Fruit fly (Drosophila melanogaster) whole organism, embryonic: ENCODE measurements around the gene wls.
A peak's percentile ranks its signal among the peaks of the same experiment; 100 is the strongest.

Source experiments
- Aef1 ChIP-seq: fragments of 200-800 bp; sonication (Bioruptor generic); IDR thresholded peaks from 3 replicates; pipeline ENCODE4 v1.3.6; 2022; ENCODE audit warnings: missing biosample characterization, missing genetic modification characterization
- Asciz ChIP-seq: fragments of 200-800 bp; sonication (Bioruptor generic); optimal IDR thresholded peaks from 2 replicates; lab custom pipeline; 2017; ENCODE audit warnings: missing biosample characterization, mild to moderate bottlenecking, missing genetic modification characterization, missing genetic modification reagents
- CG15011 ChIP-seq: fragments of 200-800 bp; sonication (Bioruptor generic); optimal IDR thresholded peaks from 3 replicates; lab custom pipeline; 2018; ENCODE audit warnings: missing biosample characterization, mild to moderate bottlenecking, missing genetic modification characterization
- CG1832 ChIP-seq: fragments of 200-800 bp; sonication (Bioruptor generic); optimal IDR thresholded peaks from 2 replicates; lab custom pipeline; 2017; ENCODE audit warnings: missing biosample characterization, mild to moderate bottlenecking, missing genetic modification characterization, inconsistent platforms
- CG33557 ChIP-seq: fragments of 200-800 bp; sonication (Bioruptor generic); optimal IDR thresholded peaks from 2 replicates; lab custom pipeline; 2019; ENCODE audit warnings: missing biosample characterization, mild to moderate bottlenecking, missing genetic modification characterization, moderate library complexity
- CG34422 ChIP-seq: fragments of 200-800 bp; sonication (Bioruptor generic); IDR thresholded peaks from 3 replicates; pipeline ENCODE4 v1.3.6; 2022; ENCODE audit warnings: missing biosample characterization, missing genetic modification characterization
- CG4360 ChIP-seq: fragments of 200-800 bp; sonication (Bioruptor generic); IDR thresholded peaks from 2 replicates; pipeline ENCODE4 v1.3.6; 2022; ENCODE audit warnings: missing biosample characterization, missing genetic modification characterization
- CG4424 ChIP-seq: fragments of 200-800 bp; sonication (Bioruptor generic); optimal IDR thresholded peaks from 3 replicates; lab custom pipeline; 2016; ENCODE audit warnings: missing biosample characterization, missing genetic modification characterization
- CG5245 ChIP-seq: fragments of 200-800 bp; sonication (Bioruptor generic); optimal IDR thresholded peaks from 3 replicates; lab custom pipeline; 2016; ENCODE audit warnings: missing biosample characterization, missing genetic modification characterization
- CG6689 ChIP-seq: fragments of 200-800 bp; sonication (Bioruptor generic); IDR thresholded peaks from 2 replicates; pipeline ENCODE4 v1.3.6; 2022; ENCODE audit warnings: missing biosample characterization, missing genetic modification characterization
- CG7928 ChIP-seq: fragments of 200-800 bp; sonication (Bioruptor generic); optimal IDR thresholded peaks from 2 replicates; lab custom pipeline; 2017; ENCODE audit warnings: missing biosample characterization, mild to moderate bottlenecking, missing genetic modification characterization
- CG8089 ChIP-seq: fragments of 200-800 bp; sonication (Bioruptor generic); optimal IDR thresholded peaks from 3 replicates; lab custom pipeline; 2016; ENCODE audit warnings: missing biosample characterization, missing genetic modification characterization
- CG8359 ChIP-seq: fragments of 200-800 bp; sonication (Bioruptor generic); optimal IDR thresholded peaks from 2 replicates; lab custom pipeline; 2017; ENCODE audit warnings: missing biosample characterization, mild to moderate bottlenecking, missing genetic modification characterization, borderline replicate concordance
- Dfd ChIP-seq, 2 experiments: fragments of >200 bp; optimal IDR thresholded peaks; 2 replicates each; lab custom pipeline; 2017; ENCODE audit warnings: missing biosample characterization in 2 of 2, missing genetic modification characterization in 2 of 2
- Dip2 ChIP-seq: fragments of 200-800 bp; sonication (Bioruptor generic); IDR thresholded peaks from 2 replicates; pipeline ENCODE4 v1.3.6; 2022; ENCODE audit warnings: missing biosample characterization, missing genetic modification characterization
- Doc2 ChIP-seq: fragments of 200-800 bp; sonication (Bioruptor generic); IDR thresholded peaks from 2 replicates; pipeline ENCODE4 v1.3.6; 2022; ENCODE audit warnings: missing biosample characterization, missing genetic modification characterization
- ERR ChIP-seq: fragments of 200-800 bp; sonication (Bioruptor generic); optimal IDR thresholded peaks from 2 replicates; lab custom pipeline; 2016; ENCODE audit warnings: missing biosample characterization, missing genetic modification characterization
- Fer2 ChIP-seq: fragments of 200-800 bp; sonication (Bioruptor generic); optimal IDR thresholded peaks from 2 replicates; lab custom pipeline; 2018; ENCODE audit warnings: missing biosample characterization, mild to moderate bottlenecking, missing genetic modification characterization, moderate library complexity
- H15 ChIP-seq: fragments of 200-800 bp; sonication (Bioruptor generic); IDR thresholded peaks from 3 replicates; pipeline ENCODE4 v1.3.6; 2022; ENCODE audit warnings: missing biosample characterization, missing genetic modification characterization
- Hsf ChIP-seq: fragments of 200-800 bp; sonication (Bioruptor generic); optimal IDR thresholded peaks from 3 replicates; lab custom pipeline; 2016; ENCODE audit warnings: missing biosample characterization, missing genetic modification characterization
- NFAT ChIP-seq: fragments of 200-800 bp; sonication (Bioruptor generic); IDR thresholded peaks from 2 replicates; pipeline ENCODE4 v1.3.6; 2022; ENCODE audit warnings: missing biosample characterization, missing genetic modification characterization
- Nf-YA ChIP-seq: fragments of 200-800 bp; sonication (Bioruptor generic); IDR thresholded peaks from 2 replicates; pipeline ENCODE4 v1.3.6; 2022; ENCODE audit warnings: missing biosample characterization, missing genetic modification characterization
- Trl ChIP-seq, 3 experiments: fragments of >200 bp in 2 of 3; fragments of 200-800 bp in 1 of 3; sonication (Bioruptor generic) in 1 of 3; optimal IDR thresholded peaks; 2 replicates in 1 of 3; 3 replicates in 2 of 3; lab custom pipeline; 2016 to 2017; ENCODE audit warnings: missing biosample characterization in 1 of 3, missing genetic modification characterization in 1 of 3
- ac ChIP-seq: fragments of 200-800 bp; sonication (Bioruptor generic); optimal IDR thresholded peaks from 3 replicates; lab custom pipeline; 2017; ENCODE audit warnings: missing biosample characterization, mild to moderate bottlenecking, missing genetic modification characterization
- ara ChIP-seq: fragments of 200-800 bp; sonication (Bioruptor generic); IDR thresholded peaks from 2 replicates; pipeline ENCODE4 v1.3.6; 2022; ENCODE audit warnings: missing biosample characterization, missing genetic modification characterization
- ato ChIP-seq: fragments of 200-800 bp; sonication (Bioruptor generic); IDR thresholded peaks from 2 replicates; pipeline ENCODE4 v1.3.6; 2022; ENCODE audit warnings: missing biosample characterization, missing genetic modification characterization; ENCODE audit not compliant: partially characterized antibody
- cas ChIP-seq: fragments of 200-800 bp; sonication (Bioruptor generic); IDR thresholded peaks from 2 replicates; pipeline ENCODE4 v1.3.6; 2022; ENCODE audit warnings: missing biosample characterization, missing genetic modification characterization
- cg ChIP-seq: fragments of 200-800 bp; sonication (Bioruptor generic); optimal IDR thresholded peaks from 3 replicates; lab custom pipeline; 2019; ENCODE audit warnings: missing biosample characterization, mild to moderate bottlenecking, missing genetic modification characterization, moderate library complexity
- croc ChIP-seq: fragments of 200-800 bp; sonication (Bioruptor generic); conservative IDR thresholded peaks from 3 replicates; pipeline ENCODE4 v1.3.6; 2022; ENCODE audit warnings: missing biosample characterization, missing genetic modification characterization
- dm ChIP-seq: fragments of 200-800 bp; sonication (Bioruptor generic); optimal IDR thresholded peaks from 3 replicates; lab custom pipeline; 2016; ENCODE audit warnings: missing biosample characterization, missing genetic modification characterization
- ems ChIP-seq: fragments of 200-800 bp; sonication (Bioruptor generic); optimal IDR thresholded peaks from 3 replicates; lab custom pipeline; 2016; ENCODE audit warnings: missing biosample characterization, missing genetic modification characterization
- fd102C ChIP-seq: fragments of 200-800 bp; sonication (Bioruptor generic); optimal IDR thresholded peaks from 2 replicates; lab custom pipeline; 2018; ENCODE audit warnings: missing biosample characterization, mild to moderate bottlenecking, missing genetic modification characterization, moderate library complexity
- jumu ChIP-seq: fragments of 200-800 bp; sonication (Bioruptor generic); optimal IDR thresholded peaks from 3 replicates; lab custom pipeline; 2016; ENCODE audit warnings: missing biosample characterization, missing genetic modification characterization
- klu ChIP-seq: fragments of 200-800 bp; sonication (Bioruptor generic); IDR thresholded peaks from 2 replicates; pipeline ENCODE4 v1.3.6; 2022; ENCODE audit warnings: missing biosample characterization, missing genetic modification characterization
- onecut ChIP-seq: fragments of 200-800 bp; sonication (Bioruptor generic); IDR thresholded peaks from 2 replicates; pipeline ENCODE4 v1.3.6; 2022; ENCODE audit warnings: missing biosample characterization, missing genetic modification characterization
- pnt ChIP-seq: fragments of 200-800 bp; sonication (Bioruptor generic); optimal IDR thresholded peaks from 3 replicates; lab custom pipeline; 2016; ENCODE audit warnings: missing biosample characterization, missing genetic modification characterization
- row ChIP-seq: fragments of 200-800 bp; sonication (Bioruptor generic); IDR thresholded peaks from 3 replicates; pipeline ENCODE4 v1.3.6; 2022; ENCODE audit warnings: missing biosample characterization, missing genetic modification characterization
- sens ChIP-seq: fragments of 200-800 bp; sonication (Bioruptor generic); peaks from one replicate; lab custom pipeline; 2016; ENCODE audit warnings: missing biosample characterization, missing genetic modification characterization
- vnd ChIP-seq: fragments of 200-800 bp; sonication (Bioruptor generic); IDR thresholded peaks from 3 replicates; pipeline ENCODE4 v1.3.6; 2022; ENCODE audit warnings: missing biosample characterization, missing genetic modification characterization; ENCODE audit not compliant: partially characterized antibody
- zfh1 ChIP-seq: fragments of 200-800 bp; sonication (Bioruptor generic); IDR thresholded peaks from 3 replicates; pipeline ENCODE4 v1.3.6; 2022; ENCODE audit warnings: missing biosample characterization, missing genetic modification characterization
- zfh2 ChIP-seq: fragments of 200-800 bp; sonication (Bioruptor generic); optimal IDR thresholded peaks from 2 replicates; lab custom pipeline; 2016; ENCODE audit warnings: missing biosample characterization, missing genetic modification characterization

The wls gene

dm6 chr3L:11197291-11198021 lies 28.0 kb upstream of the wls start, which contains the start of gene GlcAT-P (continued):
- TF ChIP-seq Hsf (GFP tag; lab: Kevin White, UChicago) (peak; percentile 9), klu (GFP tag; lab: Robert Waterston, UW) (peak; percentile 61; the same call in 1 of the 2 replicates), CG6689 (GFP tag; lab: Robert Waterston, UW) (peak; percentile 88), CG33557 (GFP tag; lab: Kevin White, UChicago) (peak; percentile 33), ato (no peak), fd102C (no peak)
- TF ChIP-seq, all 482 proteins: peak for 203

dm6 chr3L:11196860-11197259 lies 27.4 kb upstream of the wls start:
- TF ChIP-seq cas (GFP tag; lab: Robert Waterston, UW) (no peak), croc (no peak), Fer2 (tag; lab: Kevin White, UChicago) (no peak), zfh1 (GFP tag; lab: Robert Waterston, UW) (no peak), CG15011 (GFP tag; lab: Kevin White, UChicago) (no peak), CG8359 (GFP tag; lab: Kevin White, UChicago) (no peak), Asciz (GFP tag; lab: Kevin White, UChicago) (no peak), CG5245 (GFP tag; lab: Kevin White, UChicago) (no peak), Doc2 (no peak), Trl (optimal IDR thresholded peaks at IDR 0.05; lab: Kevin White, UChicago) (peak; percentile 27 to 68), Trl (GFP tag; optimal IDR thresholded peaks at IDR 0.05; lab: Kevin White, UChicago) (no peak), onecut (GFP tag; lab: Robert Waterston, UW) (peak; percentile 64), pnt (no peak), ac (GFP tag; lab: Kevin White, UChicago) (no peak), ems (GFP tag; lab: Kevin White, UChicago) (no peak), dm (GFP tag; lab: Kevin White, UChicago) (no peak), CG4360 (peak; percentile 4; the same call in 1 of the 2 replicates), cg (peak; percentile 38), Dfd (GFP tag; optimal IDR thresholded peaks at IDR 0.05; lab: Kevin White, UChicago) (peak in 1 of 2 experiments; percentile 6), sens (peak; percentile 47), Aef1 (GFP tag; lab: Robert Waterston, UW) (no peak), CG8089 (GFP tag; lab: Kevin White, UChicago) (no peak), CG34422 (no peak), ara (GFP tag; lab: Robert Waterston, UW) (no peak), vnd (no peak), NFAT (no peak), H15 (GFP tag; lab: Robert Waterston, UW) (no peak), ERR (GFP tag; lab: Kevin White, UChicago) (no peak), CG7928 (GFP tag; lab: Kevin White, UChicago) (no peak), CG1832 (GFP tag; lab: Kevin White, UChicago) (peak; percentile 29), zfh2 (GFP tag; lab: Kevin White, UChicago) (no peak), klu (GFP tag; lab: Robert Waterston, UW) (no peak), Dip2 (GFP tag; lab: Robert Waterston, UW) (no peak), CG4424 (no peak), row (GFP tag; lab: Robert Waterston, UW) (no peak), Nf-YA (GFP tag; lab: Robert Waterston, UW) (no peak), jumu (no peak)
- TF ChIP-seq, all 482 proteins: peak for 7
